Worm (Caenorhabditis elegans) whole organism, L1 larva: ENCODE results near the gene C47E12.2.

Experiments
- C04F5.9 ChIP-seq: sonication (generic microtip); optimal IDR thresholded peaks from 2 replicates; lab custom pipeline; 2016; ENCODE audit warnings: missing genetic modification characterization, missing compliant biosample characterization
- aly-2 ChIP-seq: fragments of 150-350 bp; optimal IDR thresholded peaks from 2 replicates; lab custom pipeline; 2014; ENCODE audit warnings: missing biosample characterization, missing genetic modification characterization
- efl-1 ChIP-seq, 4 experiments: fragments of 150-350 bp; optimal IDR thresholded peaks in 3 of 4; peaks in 1 of 4; 1 replicate in 1 of 4; 2 replicates in 3 of 4; lab custom pipeline; 2014; ENCODE audit warnings: missing biosample characterization in 2 of 4, missing genetic modification characterization in 2 of 4, missing genetic modification reagents in 2 of 4
- elt-2 ChIP-seq: sonication (generic microtip); optimal IDR thresholded peaks from 2 replicates; lab custom pipeline; 2016; ENCODE audit warnings: missing genetic modification characterization, mild to moderate bottlenecking, inconsistent platforms, missing compliant biosample characterization, missing genetic modification reagents
- hlh-4 ChIP-seq: sonication (generic microtip); optimal IDR thresholded peaks from 2 replicates; lab custom pipeline; 2016; ENCODE audit warnings: mild to moderate bottlenecking, missing genetic modification characterization, missing compliant biosample characterization
- lsy-2 ChIP-seq, 2 experiments: fragments of 150-350 bp; optimal IDR thresholded peaks; 2 replicates each; lab custom pipeline; 2014; ENCODE audit warnings: missing biosample characterization in 2 of 2, missing genetic modification characterization in 2 of 2
- mdl-1 ChIP-seq, 2 experiments: fragments of 150-350 bp; optimal IDR thresholded peaks; 2 replicates each; lab custom pipeline; 2014 to 2017; ENCODE audit warnings: missing biosample characterization in 2 of 2, missing genetic modification characterization in 2 of 2, inconsistent platforms in 1 of 2
- mep-1 ChIP-seq: fragments of 150-350 bp; optimal IDR thresholded peaks from 2 replicates; lab custom pipeline; 2014; ENCODE audit warnings: missing biosample characterization, missing genetic modification characterization
- skn-1 ChIP-seq: fragments of 150-350 bp; optimal IDR thresholded peaks from 2 replicates; lab custom pipeline; 2014; ENCODE audit warnings: missing biosample characterization, missing genetic modification characterization
- unc-62 ChIP-seq: fragments of 150-350 bp; optimal IDR thresholded peaks from 2 replicates; lab custom pipeline; 2014; ENCODE audit warnings: missing biosample characterization, missing genetic modification reagents, missing genetic modification characterization

- TF ChIP-seq mdl-1 (tag; optimal IDR thresholded peaks at IDR 0.05; lab: Kevin White, UChicago) (no peak), efl-1 (optimal IDR thresholded peaks at IDR 0.05; lab: Kevin White, UChicago) (no peak), efl-1 (GFP tag; optimal IDR thresholded peaks at IDR 0.05 in 1 of 2; lab: Kevin White, UChicago) (no peak), aly-2 (no peak), elt-2 (tag; lab: Kevin White, UChicago) (no peak), hlh-4 (tag; lab: Kevin White, UChicago) (no peak), skn-1 (tag; lab: Kevin White, UChicago) (no peak), unc-62 (GFP tag; lab: Kevin White, UChicago) (no peak), C04F5.9 (tag; lab: Kevin White, UChicago) (no peak), mep-1 (tag; lab: Kevin White, UChicago) (no peak), lsy-2 (tag; optimal IDR thresholded peaks at IDR 0.05; lab: Kevin White, UChicago) (no peak)
These were observed 37.5 kb upstream of the C47E12.2 start, which contains the start of gene dhs-31 for ce11 chrIV:10040803-10041202.
